Worm (Caenorhabditis elegans) whole organism, late embryonic: ENCODE data around the gene egl-21.

Source experiments
- K02D7.2 ChIP-seq: sonication (generic microtip); optimal IDR thresholded peaks from 2 replicates; lab custom pipeline; 2017; ENCODE audit warnings: mild to moderate bottlenecking, missing genetic modification characterization, missing compliant biosample characterization
- ahr-1 ChIP-seq: sonication (generic microtip); optimal IDR thresholded peaks from 2 replicates; lab custom pipeline; 2016; ENCODE audit warnings: missing genetic modification characterization, missing compliant biosample characterization
- tbx-2 ChIP-seq: sonication (generic microtip); optimal IDR thresholded peaks from 2 replicates; lab custom pipeline; 2016; ENCODE audit warnings: missing genetic modification characterization, missing compliant biosample characterization
- tbx-7 ChIP-seq: sonication (generic microtip); optimal IDR thresholded peaks from 2 replicates; lab custom pipeline; 2016; ENCODE audit warnings: missing genotype, missing genetic modification characterization, missing compliant biosample characterization

ce11 chrIV:10498401-10498800 is 16.8 kb upstream of the egl-21 start:
- no peak for TF ChIP-seq tbx-2 (tag; lab: Kevin White, UChicago)
- TF ChIP-seq tbx-7, result no peak
- TF ChIP-seq K02D7.2 (tag; lab: Kevin White, UChicago), result no peak
- no peak for TF ChIP-seq ahr-1 (tag; lab: Kevin White, UChicago)
